Worm (Caenorhabditis elegans) whole organism, L2 larva: ENCODE measurements around the gene F18E9.8.

Experiments
- fos-1 ChIP-seq: fragments of 150-350 bp; optimal IDR thresholded peaks from 2 replicates; lab custom pipeline; 2014; ENCODE audit warnings: missing biosample characterization, missing genetic modification characterization
- lin-39 ChIP-seq: fragments of 150-350 bp; optimal IDR thresholded peaks from 2 replicates; lab custom pipeline; 2014; ENCODE audit warnings: missing biosample characterization, missing genetic modification reagents, missing genetic modification characterization
- mdl-1 ChIP-seq, 2 experiments: fragments of 150-350 bp in 1 of 2; sonication (generic microtip) in 1 of 2; optimal IDR thresholded peaks; 2 replicates each; lab custom pipeline; 2017; ENCODE audit warnings: missing biosample characterization in 2 of 2, missing genetic modification characterization in 2 of 2
- nhr-12 ChIP-seq: fragments of 150-350 bp; optimal IDR thresholded peaks from 2 replicates; lab custom pipeline; 2014; ENCODE audit warnings: missing biosample characterization, missing genetic modification characterization
- nhr-237 ChIP-seq: fragments of 150-350 bp; optimal IDR thresholded peaks from 2 replicates; lab custom pipeline; 2014; ENCODE audit warnings: missing biosample characterization, missing genetic modification characterization
- zag-1 ChIP-seq: fragments of 150-350 bp; optimal IDR thresholded peaks from 2 replicates; lab custom pipeline; 2014; ENCODE audit warnings: missing biosample characterization, missing genetic modification characterization
- ztf-11 ChIP-seq: sonication (generic microtip); optimal IDR thresholded peaks from 2 replicates; lab custom pipeline; 2017; ENCODE audit warnings: missing biosample characterization, missing genetic modification characterization

DNA sequence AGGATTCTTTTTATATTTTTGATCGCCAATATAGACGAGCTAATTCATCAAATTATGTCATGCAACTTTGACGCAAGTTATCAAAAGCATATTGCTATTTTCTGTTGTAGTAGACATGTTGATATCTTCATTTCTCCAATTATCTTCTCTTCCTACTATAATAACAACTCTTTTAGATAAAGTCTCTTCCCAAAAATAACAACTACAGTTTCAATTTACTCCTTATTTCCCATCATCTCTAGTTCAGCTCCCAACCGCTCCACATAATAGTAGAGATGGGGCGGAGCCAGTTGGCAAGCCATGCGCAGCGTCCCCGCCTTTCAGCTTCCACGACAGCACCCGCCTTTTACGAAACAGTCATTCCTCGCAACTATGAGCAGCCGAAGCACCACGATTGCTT lies 53.4 kb downstream of the F18E9.8 start, which contains the start of gene flp-5:
- TF ChIP-seq ztf-11 (tag; lab: Kevin White, UChicago) (no peak), nhr-12 (tag; lab: Kevin White, UChicago) (no peak), lin-39 (tag; lab: Kevin White, UChicago) (no peak), zag-1 (tag; lab: Kevin White, UChicago) (no peak), fos-1 (tag; lab: Kevin White, UChicago) (no peak), nhr-237 (tag; lab: Kevin White, UChicago) (no peak), mdl-1 (tag; optimal IDR thresholded peaks at IDR 0.05; lab: Kevin White, UChicago) (no peak)
